Worm (Caenorhabditis elegans) whole organism, L4/young adult: ENCODE results near the gene pdf-1.

Experiments used
- dao-5 ChIP-seq: sonication (generic microtip); optimal IDR thresholded peaks from 2 replicates; lab custom pipeline; 2016; ENCODE audit warnings: missing genotype, missing genetic modification characterization, moderate library complexity, missing compliant biosample characterization
- him-1 ChIP-seq: sonication (generic microtip); optimal IDR thresholded peaks from 2 replicates; lab custom pipeline; 2016; ENCODE audit warnings: missing genotype, missing genetic modification reagents, missing genetic modification characterization, missing compliant biosample characterization

DNA sequence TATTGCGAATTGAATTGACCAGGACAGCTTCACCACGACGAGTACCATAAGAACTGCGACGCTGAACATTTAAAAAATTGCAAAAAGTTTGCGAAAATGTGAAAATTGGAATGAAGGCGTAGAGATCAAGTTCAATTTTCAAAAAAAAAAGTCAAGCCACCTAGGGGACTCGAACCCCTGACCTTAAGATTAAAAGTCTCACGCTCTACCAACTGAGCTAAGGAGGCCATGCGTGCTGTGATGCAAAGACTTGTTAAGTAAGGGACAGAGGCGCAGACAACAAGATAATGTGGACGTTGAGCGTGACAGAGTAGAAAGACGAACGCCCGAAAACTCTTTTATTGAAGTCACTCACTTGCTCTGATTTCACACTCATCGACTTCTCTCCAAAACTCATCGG, 24.7 kb downstream of the pdf-1 start:
- TF ChIP-seq dao-5 (tag; lab: Kevin White, UChicago) (peak; percentile 53), him-1 (tag; lab: Kevin White, UChicago) (peak; percentile 51)
